Fruit fly (Drosophila melanogaster) whole organism, wandering third instar larva: Measurements from ENCODE around the gene CG13659.

Experiments used
- Abd-B ChIP-seq: fragments of >200 bp; optimal IDR thresholded peaks from 2 replicates; lab custom pipeline; 2017; ENCODE audit warnings: missing biosample characterization, missing genetic modification characterization
- HLH106 ChIP-seq: fragments of 200-800 bp; optimal IDR thresholded peaks from 3 replicates; lab custom pipeline; 2019; ENCODE audit warnings: missing biosample characterization, mild to moderate bottlenecking, missing genetic modification characterization, moderate library complexity
- pan ChIP-seq: fragments of >200 bp; optimal IDR thresholded peaks from 2 replicates; lab custom pipeline; 2017
- sage ChIP-seq: fragments of 200-800 bp; sonication (Bioruptor generic); optimal IDR thresholded peaks from 2 replicates; lab custom pipeline; 2016; ENCODE audit warnings: missing biosample characterization, mild to moderate bottlenecking, missing genetic modification characterization
- tai ChIP-seq: sonication (Bioruptor generic); optimal IDR thresholded peaks from 2 replicates; lab custom pipeline; 2016; ENCODE audit warnings: missing biosample characterization, missing genetic modification characterization

DNA sequence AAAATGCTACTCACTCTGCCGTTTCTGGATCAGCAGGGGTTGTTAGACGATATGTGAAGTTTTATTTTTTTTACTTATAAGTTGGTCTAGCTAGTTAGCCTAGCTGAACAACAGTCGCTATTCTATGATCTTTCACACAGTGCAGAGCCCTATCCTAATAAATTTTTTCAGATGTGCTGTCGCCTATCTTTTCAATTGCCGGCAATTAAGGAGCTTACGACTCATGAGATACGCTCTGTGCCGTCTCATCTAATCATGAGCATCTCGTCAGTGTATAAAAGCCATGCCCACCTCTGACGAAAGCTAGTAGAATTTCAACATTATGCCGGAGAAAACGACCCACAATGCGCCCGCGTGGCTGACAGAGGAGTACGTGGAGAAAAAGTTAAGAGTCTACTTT is 30.8 kb upstream of the CG13659 start, which contains the start of the genes CG11889 and CG11891:
- no peak for TF ChIP-seq Abd-B (GFP tag; lab: Kevin White, UChicago)
- TF ChIP-seq HLH106 (tag; lab: Kevin White, UChicago) = no peak
- no peak for TF ChIP-seq tai (GFP tag; lab: Kevin White, UChicago)
- no peak for TF ChIP-seq pan (lab: Kevin White, UChicago)
- TF ChIP-seq sage (GFP tag; lab: Kevin White, UChicago) = no peak
